Fruit fly (Drosophila melanogaster) whole organism, prepupa: Measurements from ENCODE around the gene CG16852.
A peak's percentile ranks its signal among the peaks of the same experiment; 100 is the strongest.

Source experiments
- CG10631 ChIP-seq: fragments of 200-800 bp; sonication (Bioruptor generic); optimal IDR thresholded peaks from 2 replicates; lab custom pipeline; 2016; ENCODE audit warnings: missing biosample characterization, missing genetic modification characterization
- CG10669 ChIP-seq: fragments of 200-800 bp; sonication (Bioruptor generic); optimal IDR thresholded peaks from 3 replicates; lab custom pipeline; 2018; ENCODE audit warnings: missing biosample characterization, mild to moderate bottlenecking, missing genetic modification characterization, moderate library complexity
- CG15336 ChIP-seq: fragments of 200-800 bp; sonication (Bioruptor generic); IDR thresholded peaks from 2 replicates; pipeline ENCODE4 v1.3.6; 2022; ENCODE audit warnings: missing biosample characterization, missing genetic modification characterization
- CG1621 ChIP-seq: fragments of 200-800 bp; sonication (Bioruptor generic); optimal IDR thresholded peaks from 3 replicates; lab custom pipeline; 2018; ENCODE audit warnings: missing biosample characterization, mild to moderate bottlenecking, missing genetic modification characterization
- CG16779 ChIP-seq: fragments of 200-800 bp; sonication (Bioruptor generic); optimal IDR thresholded peaks from 3 replicates; lab custom pipeline; 2017; ENCODE audit warnings: missing biosample characterization, mild to moderate bottlenecking, missing genetic modification characterization
- CG3032 ChIP-seq: fragments of 200-800 bp; optimal IDR thresholded peaks from 2 replicates; lab custom pipeline; 2019; ENCODE audit warnings: missing biosample characterization, mild to moderate bottlenecking, missing genetic modification characterization, moderate library complexity
- CG34406 ChIP-seq: fragments of 200-800 bp; sonication (Bioruptor generic); optimal IDR thresholded peaks from 3 replicates; lab custom pipeline; 2016; ENCODE audit warnings: missing biosample characterization, missing genetic modification characterization
- CG3919 ChIP-seq: fragments of 200-800 bp; sonication (Bioruptor generic); optimal IDR thresholded peaks from 3 replicates; lab custom pipeline; 2016; ENCODE audit warnings: missing biosample characterization, missing genetic modification characterization
- CG6163 ChIP-seq: fragments of 200-800 bp; sonication (Bioruptor generic); IDR thresholded peaks from 3 replicates; pipeline ENCODE4 v1.3.6; 2022; ENCODE audit warnings: missing biosample characterization, missing genetic modification characterization
- CG6276 ChIP-seq: fragments of 200-800 bp; sonication (Bioruptor generic); optimal IDR thresholded peaks from 2 replicates; lab custom pipeline; 2017; ENCODE audit warnings: missing biosample characterization, mild to moderate bottlenecking, missing genetic modification characterization
- CG6792 ChIP-seq: fragments of 200-800 bp; sonication (Bioruptor generic); optimal IDR thresholded peaks from 3 replicates; lab custom pipeline; 2016; ENCODE audit warnings: missing biosample characterization, missing genetic modification characterization
- CG6808 ChIP-seq: fragments of 200-800 bp; sonication (Bioruptor generic); optimal IDR thresholded peaks from 3 replicates; lab custom pipeline; 2017; ENCODE audit warnings: missing biosample characterization, missing genetic modification characterization, mild to moderate bottlenecking, moderate library complexity, missing genetic modification reagents
- CG6854 ChIP-seq: fragments of 200-800 bp; sonication (Bioruptor generic); optimal IDR thresholded peaks from 2 replicates; lab custom pipeline; 2017; ENCODE audit warnings: missing biosample characterization, mild to moderate bottlenecking, missing genetic modification characterization
- CG7368 ChIP-seq: fragments of 200-800 bp; sonication (Bioruptor generic); optimal IDR thresholded peaks from 3 replicates; lab custom pipeline; 2016; ENCODE audit warnings: missing biosample characterization, missing genetic modification characterization
- CG8119 ChIP-seq: fragments of 200-800 bp; sonication (Bioruptor generic); IDR thresholded peaks from 3 replicates; pipeline ENCODE4 v1.3.6; 2022; ENCODE audit warnings: missing biosample characterization, missing genetic modification characterization
- CG8319 ChIP-seq: fragments of 200-800 bp; sonication (Bioruptor generic); optimal IDR thresholded peaks from 3 replicates; lab custom pipeline; 2016; ENCODE audit warnings: missing biosample characterization, missing genetic modification characterization
- CG8632 ChIP-seq: fragments of 200-800 bp; sonication (Bioruptor generic); optimal IDR thresholded peaks from 3 replicates; lab custom pipeline; 2016; ENCODE audit warnings: missing biosample characterization, missing genetic modification characterization
- CG9139 ChIP-seq: fragments of 200-800 bp; sonication (Bioruptor generic); optimal IDR thresholded peaks from 3 replicates; lab custom pipeline; 2017; ENCODE audit warnings: missing biosample characterization, mild to moderate bottlenecking, missing genetic modification characterization
- Eip75B ChIP-seq: fragments of 200-800 bp; sonication (Bioruptor generic); optimal IDR thresholded peaks from 3 replicates; lab custom pipeline; 2016; ENCODE audit warnings: missing biosample characterization, missing genetic modification characterization
- Eip78C ChIP-seq: fragments of 200-800 bp; sonication (Bioruptor generic); peaks from one replicate; lab custom pipeline; 2016; ENCODE audit warnings: missing biosample characterization, missing genetic modification characterization
- Eip93F ChIP-seq: fragments of 200-800 bp; sonication (Bioruptor generic); optimal IDR thresholded peaks from 2 replicates; lab custom pipeline; 2016; ENCODE audit warnings: missing biosample characterization, mild to moderate bottlenecking, missing genetic modification characterization
- Ets96B ChIP-seq: fragments of 200-800 bp; optimal IDR thresholded peaks from 2 replicates; lab custom pipeline; 2019; ENCODE audit warnings: missing biosample characterization, mild to moderate bottlenecking, missing genetic modification characterization, moderate library complexity
- Hr38 ChIP-seq: sonication (Bioruptor generic); optimal IDR thresholded peaks from 2 replicates; lab custom pipeline; 2016; ENCODE audit warnings: missing biosample characterization, missing genetic modification characterization
- Met ChIP-seq: fragments of 200-800 bp; sonication (Bioruptor generic); optimal IDR thresholded peaks from 3 replicates; lab custom pipeline; 2016; ENCODE audit warnings: missing biosample characterization, missing genetic modification characterization
- OdsH ChIP-seq: fragments of 200-800 bp; sonication (Bioruptor generic); optimal IDR thresholded peaks from 3 replicates; lab custom pipeline; 2016; ENCODE audit warnings: missing biosample characterization, missing genetic modification characterization
- Smox ChIP-seq: fragments of 200-800 bp; sonication (Bioruptor generic); optimal IDR thresholded peaks from 3 replicates; lab custom pipeline; 2016; ENCODE audit warnings: missing biosample characterization, missing genetic modification characterization
- Sox102F ChIP-seq: fragments of 200-800 bp; sonication (Bioruptor generic); optimal IDR thresholded peaks from 2 replicates; lab custom pipeline; 2016; ENCODE audit warnings: missing biosample characterization, mild to moderate bottlenecking, missing genetic modification characterization
- Sox14 ChIP-seq: fragments of 200-800 bp; sonication (Bioruptor generic); optimal IDR thresholded peaks from 3 replicates; lab custom pipeline; 2016; ENCODE audit warnings: missing biosample characterization, missing genetic modification characterization
- Sox15 ChIP-seq: fragments of 200-800 bp; sonication (Bioruptor generic); optimal IDR thresholded peaks from 3 replicates; lab custom pipeline; 2016; ENCODE audit warnings: missing biosample characterization, missing genetic modification characterization
- achi ChIP-seq: fragments of 200-800 bp; sonication (Bioruptor generic); optimal IDR thresholded peaks from 3 replicates; lab custom pipeline; 2016; ENCODE audit warnings: missing biosample characterization, missing genetic modification characterization
- acj6 ChIP-seq: fragments of 200-800 bp; sonication (Bioruptor generic); optimal IDR thresholded peaks from 3 replicates; lab custom pipeline; 2016; ENCODE audit warnings: missing biosample characterization, missing genetic modification characterization
- dac ChIP-seq: fragments of 200-800 bp; sonication (Bioruptor generic); optimal IDR thresholded peaks from 2 replicates; lab custom pipeline; 2017; ENCODE audit warnings: missing biosample characterization, mild to moderate bottlenecking, missing genetic modification characterization
- dsx ChIP-seq: fragments of 200-800 bp; optimal IDR thresholded peaks from 3 replicates; lab custom pipeline; 2019; ENCODE audit warnings: missing biosample characterization, mild to moderate bottlenecking, missing genetic modification characterization, moderate library complexity; ENCODE audit not compliant: poor library complexity, severe bottlenecking
- eg ChIP-seq: fragments of 200-800 bp; sonication (Bioruptor generic); IDR thresholded peaks from 3 replicates; pipeline ENCODE4 v1.3.6; 2022; ENCODE audit warnings: missing biosample characterization, missing genetic modification characterization
- esn ChIP-seq: fragments of 200-800 bp; sonication (Bioruptor generic); optimal IDR thresholded peaks from 2 replicates; lab custom pipeline; 2016; ENCODE audit warnings: missing biosample characterization, mild to moderate bottlenecking, missing genetic modification characterization, moderate library complexity
- fd85E ChIP-seq: fragments of 200-800 bp; sonication (Bioruptor generic); optimal IDR thresholded peaks from 3 replicates; lab custom pipeline; 2016; ENCODE audit warnings: missing biosample characterization, missing genetic modification characterization
- lz ChIP-seq: fragments of 200-800 bp; sonication (Bioruptor generic); optimal IDR thresholded peaks from 3 replicates; lab custom pipeline; 2016; ENCODE audit warnings: missing biosample characterization, missing genetic modification characterization
- net ChIP-seq: fragments of 200-800 bp; sonication (Bioruptor generic); optimal IDR thresholded peaks from 3 replicates; lab custom pipeline; 2016; ENCODE audit warnings: missing biosample characterization, missing genetic modification characterization
- salr ChIP-seq, 2 experiments: fragments of 200-800 bp; sonication (Bioruptor generic); optimal IDR thresholded peaks; 3 replicates each; lab custom pipeline; 2016 to 2018; ENCODE audit warnings: missing biosample characterization in 2 of 2, missing genetic modification characterization in 2 of 2, mild to moderate bottlenecking in 1 of 2
- spab ChIP-seq: fragments of 200-800 bp; sonication (Bioruptor generic); optimal IDR thresholded peaks from 2 replicates; lab custom pipeline; 2017; ENCODE audit warnings: missing biosample characterization, mild to moderate bottlenecking, missing genetic modification characterization, missing genetic modification reagents
- svp ChIP-seq: fragments of 200-800 bp; sonication (Bioruptor generic); peaks from one replicate; lab custom pipeline; 2016; ENCODE audit warnings: missing biosample characterization, missing genetic modification characterization
- topi ChIP-seq: fragments of 200-800 bp; sonication (Bioruptor generic); optimal IDR thresholded peaks from 3 replicates; lab custom pipeline; 2016; ENCODE audit warnings: missing biosample characterization, missing genetic modification characterization
- vri ChIP-seq: fragments of 200-800 bp; sonication (Bioruptor generic); optimal IDR thresholded peaks from 3 replicates; lab custom pipeline; 2016; ENCODE audit warnings: missing biosample characterization, mild to moderate bottlenecking, missing genetic modification characterization

Gene CG16852

DNA sequence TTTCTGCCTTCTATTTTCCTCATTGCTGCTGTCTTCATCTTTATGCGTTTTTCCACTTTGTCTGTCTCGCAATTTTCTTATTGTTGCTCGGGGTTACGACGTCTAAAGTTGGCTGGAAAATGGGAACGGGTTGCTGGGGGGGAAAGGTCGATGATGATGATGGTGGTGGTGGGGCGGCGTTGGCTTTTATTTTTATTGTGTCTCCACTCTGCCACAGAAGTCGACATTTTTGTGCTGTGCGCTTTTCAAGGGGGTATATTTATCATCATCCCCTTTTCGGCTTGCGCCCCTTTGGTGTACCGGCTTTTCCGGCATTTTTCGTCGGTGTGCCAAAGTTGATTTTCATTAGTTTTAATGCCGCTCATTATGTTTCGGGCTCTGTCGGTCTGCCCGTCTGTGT, 14.8 kb downstream of the CG16852 start:
- no peak for TF ChIP-seq Sox15
- no peak for TF ChIP-seq CG10631 (GFP tag; lab: Kevin White, UChicago)
- no peak for TF ChIP-seq CG8632
- TF ChIP-seq CG6854 (GFP tag; lab: Kevin White, UChicago), result no peak
- no peak for TF ChIP-seq CG6163 (GFP tag; lab: Robert Waterston, UW)
- TF ChIP-seq vri (GFP tag; lab: Kevin White, UChicago), result no peak
- TF ChIP-seq achi, result no peak
- TF ChIP-seq Sox14 (GFP tag; lab: Kevin White, UChicago), result no peak
- no peak for TF ChIP-seq CG9139
- TF ChIP-seq CG3919, result no peak
- TF ChIP-seq acj6 (GFP tag; lab: Kevin White, UChicago), result no peak
- TF ChIP-seq OdsH (GFP tag; lab: Kevin White, UChicago), result no peak

DNA sequence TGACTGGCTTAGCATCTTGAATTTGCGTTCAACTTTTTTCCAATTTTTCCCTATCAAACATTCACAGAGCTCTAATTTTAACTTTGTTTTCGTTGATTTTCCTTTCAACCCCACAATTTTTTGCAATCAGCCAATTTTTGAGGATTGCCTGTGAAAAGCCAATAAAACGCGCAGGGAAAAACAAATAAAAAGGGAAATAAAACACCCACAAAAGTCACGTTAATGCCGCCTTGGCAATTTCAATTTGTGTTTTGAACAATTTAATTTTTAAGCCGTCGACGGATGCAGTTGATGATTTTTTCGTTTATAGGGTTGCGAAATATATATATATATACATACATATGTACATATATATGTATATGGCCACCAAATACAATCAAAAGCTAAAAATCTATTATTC, 28.4 kb downstream of the CG16852 start:
- no peak for TF ChIP-seq acj6 (GFP tag; lab: Kevin White, UChicago)
- TF ChIP-seq esn (GFP tag; lab: Kevin White, UChicago), result no peak
- no peak for TF ChIP-seq CG7368 (GFP tag; lab: Kevin White, UChicago)
- no peak for TF ChIP-seq svp
- TF ChIP-seq eg (GFP tag; lab: Robert Waterston, UW), result no peak
- TF ChIP-seq CG1621 (tag; lab: Kevin White, UChicago), result no peak
- TF ChIP-seq Eip75B (GFP tag; lab: Kevin White, UChicago), result no peak
- TF ChIP-seq fd85E (GFP tag; lab: Kevin White, UChicago), result no peak
- no peak for TF ChIP-seq Hr38
- no peak for TF ChIP-seq CG8632
- TF ChIP-seq Met (GFP tag; lab: Kevin White, UChicago), result no peak
- no peak for TF ChIP-seq Ets96B (tag; lab: Kevin White, UChicago)
- no peak for TF ChIP-seq dac (GFP tag; lab: Kevin White, UChicago)
- TF ChIP-seq dsx (GFP tag; lab: Kevin White, UChicago), result no peak
- no peak for TF ChIP-seq CG8119
- TF ChIP-seq CG6276 (GFP tag; lab: Kevin White, UChicago), result no peak

DNA sequence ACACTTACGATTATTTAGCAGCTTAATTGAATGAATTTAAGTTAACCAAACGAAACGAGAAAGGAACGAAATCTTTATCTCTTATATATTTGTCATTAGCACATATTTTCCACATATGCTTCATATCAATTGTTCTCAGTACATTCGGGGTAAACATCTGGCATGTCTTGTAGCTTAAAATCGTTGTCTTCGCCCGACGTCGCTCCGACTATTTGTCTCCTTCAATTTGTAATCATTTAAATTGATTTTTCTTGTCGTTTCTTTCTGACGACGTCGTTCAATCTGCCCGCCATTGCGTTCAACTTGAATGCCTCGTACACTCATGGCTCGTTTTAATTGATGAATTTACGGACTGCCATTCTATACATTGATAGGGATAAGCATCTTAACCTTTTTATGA, 29.5 kb downstream of the CG16852 start:
- peak; percentile 2 for TF ChIP-seq OdsH (GFP tag; lab: Kevin White, UChicago)
- TF ChIP-seq net, result no peak
- TF ChIP-seq Eip75B (GFP tag; lab: Kevin White, UChicago), result no peak
- no peak for TF ChIP-seq dac (GFP tag; lab: Kevin White, UChicago)
- TF ChIP-seq svp, result peak; percentile 77
- no peak for TF ChIP-seq Eip93F (GFP tag; lab: Kevin White, UChicago)
- no peak for TF ChIP-seq CG8632
- no peak for TF ChIP-seq CG1621 (tag; lab: Kevin White, UChicago)
- TF ChIP-seq CG8319, result no peak
- no peak for TF ChIP-seq Hr38
- no peak for TF ChIP-seq lz
- TF ChIP-seq CG34406 (GFP tag; lab: Kevin White, UChicago), result no peak
- no peak for TF ChIP-seq CG6792
- peak; percentile 12 for TF ChIP-seq Sox102F (GFP tag; lab: Kevin White, UChicago)
- TF ChIP-seq esn (GFP tag; lab: Kevin White, UChicago), result no peak
- TF ChIP-seq spab (GFP tag; lab: Kevin White, UChicago), result no peak
- TF ChIP-seq CG16779 (tag; lab: Kevin White, UChicago), result no peak
- TF ChIP-seq acj6 (GFP tag; lab: Kevin White, UChicago), result no peak
- no peak for TF ChIP-seq CG3032 (tag; lab: Kevin White, UChicago)
- no peak for TF ChIP-seq CG6808
- no peak for TF ChIP-seq dsx (GFP tag; lab: Kevin White, UChicago)
- no peak for TF ChIP-seq Ets96B (tag; lab: Kevin White, UChicago)
- TF ChIP-seq Eip78C (GFP tag; lab: Kevin White, UChicago), result peak; percentile 74
- TF ChIP-seq salr (GFP tag; optimal IDR thresholded peaks at IDR 0.05; lab: Kevin White, UChicago), result no peak
- TF ChIP-seq CG15336 (GFP tag; lab: Robert Waterston, UW), result no peak
- no peak for TF ChIP-seq Smox (GFP tag; lab: Kevin White, UChicago)
- no peak for TF ChIP-seq CG10669 (GFP tag; lab: Kevin White, UChicago)
- no peak for TF ChIP-seq topi
